Fruit fly (Drosophila melanogaster): ENCODE data around the gene Bet5.

- TF ChIP-seq dmrt93B (GFP tag; optimal IDR thresholded peaks at IDR 0.05) (no peak), br (GFP tag; optimal IDR thresholded peaks at IDR 0.05) (no peak), Dfd (GFP tag; optimal IDR thresholded peaks at IDR 0.05) (no peak), woc (GFP tag; optimal IDR thresholded peaks at IDR 0.05) (no peak), dl (GFP tag; optimal IDR thresholded peaks at IDR 0.05; ENCODE audit: insufficient read depth in 1 of 2, partially characterized antibody in 2 of 2) (no peak), psq (GFP tag; optimal IDR thresholded peaks at IDR 0.05) (no peak), OdsH (GFP tag; optimal IDR thresholded peaks at IDR 0.05) (no peak), GATAd (GFP tag; optimal IDR thresholded peaks at IDR 0.05) (no peak), usp (GFP tag; optimal IDR thresholded peaks at IDR 0.05) (no peak)
These were observed 33.7 kb downstream of the Bet5 start, which contains the start of gene CecB for dm6 chr3R:30213697-30214096.

Measured in whole organism, wandering third instar larva.